Worm (Caenorhabditis elegans) whole organism, young adult: ENCODE data around the gene mdmh-35.

ENCODE experiments used
- F39B2.1 ChIP-seq: fragments of 200-800 bp; sonication (Bioruptor generic); IDR thresholded peaks from 2 replicates; pipeline ENCODE4 v1.3.6; 2022; ENCODE audit warnings: missing genetic modification reagents, missing genetic modification characterization, missing compliant biosample characterization
- F52B5.7 ChIP-seq: sonication (generic microtip); optimal IDR thresholded peaks from 2 replicates; lab custom pipeline; 2016; ENCODE audit warnings: mild to moderate bottlenecking, missing genetic modification characterization, missing compliant biosample characterization
- F55B11.4 ChIP-seq: sonication (generic microtip); optimal IDR thresholded peaks from 2 replicates; lab custom pipeline; 2016; ENCODE audit warnings: missing compliant biosample characterization, missing genetic modification characterization, borderline replicate concordance; ENCODE audit not compliant: insufficient read depth
- T07F8.4 ChIP-seq: sonication (generic microtip); optimal IDR thresholded peaks from 2 replicates; lab custom pipeline; 2016; ENCODE audit warnings: mild to moderate bottlenecking, missing genetic modification characterization, moderate library complexity, missing compliant biosample characterization
- Y56A3A.18 ChIP-seq: fragments of 200-800 bp; sonication (Bioruptor generic); IDR thresholded peaks from 2 replicates; pipeline ENCODE4 v1.3.6; 2022; ENCODE audit warnings: missing genetic modification reagents, missing genetic modification characterization, missing compliant biosample characterization
- Y67H2A.10 ChIP-seq: fragments of 200-800 bp; sonication (Bioruptor generic); conservative IDR thresholded peaks from 2 replicates; pipeline ENCODE4 v1.3.6; 2022; ENCODE audit warnings: missing genetic modification reagents, missing genetic modification characterization, missing compliant biosample characterization
- Y79H2A.3 ChIP-seq: fragments of 200-800 bp; sonication (Bioruptor generic); conservative IDR thresholded peaks from 2 replicates; pipeline ENCODE4 v1.3.6; 2022; ENCODE audit warnings: missing genetic modification reagents, missing genetic modification characterization, missing compliant biosample characterization
- Y95B8A.8 ChIP-seq: fragments of 200-800 bp; sonication (Bioruptor generic); IDR thresholded peaks from 2 replicates; pipeline ENCODE4 v1.3.6; 2022; ENCODE audit warnings: missing genetic modification reagents, missing genetic modification characterization, missing compliant biosample characterization
- ZK185.1 ChIP-seq: sonication (generic microtip); optimal IDR thresholded peaks from 2 replicates; lab custom pipeline; 2016; ENCODE audit warnings: mild to moderate bottlenecking, missing genetic modification characterization, missing compliant biosample characterization; ENCODE audit not compliant: poor library complexity, severe bottlenecking
- akir-1 ChIP-seq: fragments of 200-800 bp; sonication (Bioruptor generic); optimal IDR thresholded peaks from 2 replicates; lab custom pipeline; 2018; ENCODE audit warnings: mild to moderate bottlenecking, missing genetic modification characterization, moderate library complexity, missing compliant biosample characterization
- atf-7 ChIP-seq: sonication (generic microtip); optimal IDR thresholded peaks from 2 replicates; lab custom pipeline; 2017; ENCODE audit warnings: mild to moderate bottlenecking, missing genetic modification characterization, missing compliant biosample characterization
- cebp-1 ChIP-seq, 2 experiments: fragments of 200-800 bp in 1 of 2; sonication (Bioruptor generic) in 1 of 2; sonication (generic microtip) in 1 of 2; IDR thresholded peaks in 1 of 2; optimal IDR thresholded peaks in 1 of 2; 2 replicates each; pipeline versions ENCODE4 v1.3.6 to Lab custom; 2017 to 2022; ENCODE audit warnings: missing compliant biosample characterization in 2 of 2, missing genetic modification characterization in 2 of 2, mild to moderate bottlenecking in 1 of 2, missing genetic modification reagents in 1 of 2, moderate library complexity in 1 of 2
- ceh-58 ChIP-seq: fragments of 200-800 bp; sonication (Bioruptor generic); IDR thresholded peaks from 2 replicates; pipeline ENCODE4 v1.3.6; 2022; ENCODE audit warnings: missing genetic modification characterization, missing compliant biosample characterization
- chd-7 ChIP-seq: sonication (generic microtip); optimal IDR thresholded peaks from 2 replicates; lab custom pipeline; 2016; ENCODE audit warnings: mild to moderate bottlenecking, missing genetic modification characterization, moderate library complexity, missing compliant biosample characterization
- die-1 ChIP-seq: sonication (generic microtip); optimal IDR thresholded peaks from 2 replicates; lab custom pipeline; 2016; ENCODE audit warnings: missing genotype, mild to moderate bottlenecking, missing genetic modification characterization, missing compliant biosample characterization
- dpff-1 ChIP-seq: sonication (generic microtip); optimal IDR thresholded peaks from 2 replicates; lab custom pipeline; 2017; ENCODE audit warnings: mild to moderate bottlenecking, missing genetic modification characterization, missing compliant biosample characterization
- efl-1 ChIP-seq: fragments of 150-350 bp; optimal IDR thresholded peaks from 2 replicates; lab custom pipeline; 2014; ENCODE audit warnings: missing biosample characterization, missing genetic modification reagents, missing genetic modification characterization
- egl-18 ChIP-seq: fragments of 200-800 bp; sonication (Bioruptor generic); IDR thresholded peaks from 2 replicates; pipeline ENCODE4 v1.3.6; 2022; ENCODE audit warnings: missing genetic modification reagents, missing genetic modification characterization, missing compliant biosample characterization
- ets-4 ChIP-seq: fragments of 200-800 bp; sonication (Bioruptor generic); optimal IDR thresholded peaks from 2 replicates; lab custom pipeline; 2018; ENCODE audit warnings: mild to moderate bottlenecking, missing genetic modification characterization, missing compliant biosample characterization
- gei-17 ChIP-seq: fragments of 200-800 bp; sonication (Bioruptor generic); optimal IDR thresholded peaks from 2 replicates; lab custom pipeline; 2018; ENCODE audit warnings: mild to moderate bottlenecking, missing genetic modification characterization, missing compliant biosample characterization
- hlh-26 ChIP-seq: fragments of 200-800 bp; sonication (Bioruptor generic); conservative IDR thresholded peaks from 2 replicates; pipeline ENCODE4 v1.3.6; 2022; ENCODE audit warnings: missing genetic modification reagents, missing genetic modification characterization, missing compliant biosample characterization
- hmg-1.2 ChIP-seq: fragments of 200-800 bp; sonication (Bioruptor generic); IDR thresholded peaks from 2 replicates; pipeline ENCODE4 v1.3.6; 2022; ENCODE audit warnings: missing genetic modification reagents, missing genetic modification characterization, missing compliant biosample characterization
- hmg-20 ChIP-seq: fragments of 200-800 bp; sonication (Bioruptor generic); IDR thresholded peaks from 2 replicates; pipeline ENCODE4 v1.3.6; 2022; ENCODE audit warnings: missing genetic modification reagents, missing genetic modification characterization, missing compliant biosample characterization
- hrde-1 ChIP-seq: sonication (generic microtip); optimal IDR thresholded peaks from 2 replicates; lab custom pipeline; 2016; ENCODE audit warnings: missing genetic modification characterization, mild to moderate bottlenecking, missing compliant biosample characterization, moderate library complexity, missing genotype, missing genetic modification reagents, borderline replicate concordance
- let-526 ChIP-seq: fragments of 200-800 bp; sonication (Bioruptor generic); IDR thresholded peaks from 2 replicates; pipeline ENCODE4 v1.3.6; 2022; ENCODE audit warnings: missing genetic modification reagents, missing genetic modification characterization, missing compliant biosample characterization
- lin-26 ChIP-seq: fragments of 200-800 bp; sonication (Bioruptor generic); IDR thresholded peaks from 2 replicates; pipeline ENCODE4 v1.3.6; 2022; ENCODE audit warnings: missing genetic modification reagents, missing genetic modification characterization, missing compliant biosample characterization
- lin-40 ChIP-seq: sonication (generic microtip); optimal IDR thresholded peaks from 2 replicates; lab custom pipeline; 2016; ENCODE audit warnings: missing genetic modification characterization, mild to moderate bottlenecking, missing compliant biosample characterization, missing genotype, missing genetic modification reagents
- lin-54 ChIP-seq: fragments of 200-800 bp; sonication (Bioruptor generic); optimal IDR thresholded peaks from 2 replicates; lab custom pipeline; 2018; ENCODE audit warnings: mild to moderate bottlenecking, missing genetic modification characterization, missing compliant biosample characterization
- lir-1 ChIP-seq: fragments of 200-800 bp; sonication (Bioruptor generic); conservative IDR thresholded peaks from 2 replicates; pipeline ENCODE4 v1.3.6; 2022; ENCODE audit warnings: missing genetic modification reagents, missing genetic modification characterization, missing compliant biosample characterization
- lsl-1 ChIP-seq: fragments of 200-800 bp; sonication (Bioruptor generic); optimal IDR thresholded peaks from 2 replicates; lab custom pipeline; 2018; ENCODE audit warnings: mild to moderate bottlenecking, missing genetic modification characterization, moderate library complexity, missing compliant biosample characterization
- madf-3 ChIP-seq: fragments of 200-800 bp; sonication (Bioruptor generic); IDR thresholded peaks from 2 replicates; pipeline ENCODE4 v1.3.6; 2022; ENCODE audit warnings: missing genetic modification reagents, missing genetic modification characterization, missing compliant biosample characterization
- madf-6 ChIP-seq: fragments of 200-800 bp; sonication (Bioruptor generic); IDR thresholded peaks from 2 replicates; pipeline ENCODE4 v1.3.6; 2022; ENCODE audit warnings: missing genetic modification reagents, missing genetic modification characterization, missing compliant biosample characterization
- mcd-1 ChIP-seq: fragments of 200-800 bp; sonication (Bioruptor generic); IDR thresholded peaks from 2 replicates; pipeline ENCODE4 v1.3.6; 2022; ENCODE audit warnings: missing genetic modification reagents, missing genetic modification characterization, missing compliant biosample characterization
- mes-4 ChIP-seq: sonication (generic microtip); optimal IDR thresholded peaks from 2 replicates; lab custom pipeline; 2016; ENCODE audit warnings: missing genotype, missing genetic modification characterization, missing compliant biosample characterization
- nfyb-1 ChIP-seq: fragments of 200-800 bp; sonication (Bioruptor generic); IDR thresholded peaks from 2 replicates; pipeline ENCODE4 v1.3.6; 2022; ENCODE audit warnings: missing genetic modification reagents, missing genetic modification characterization, missing compliant biosample characterization
- nhr-90 ChIP-seq: sonication (generic microtip); optimal IDR thresholded peaks from 2 replicates; lab custom pipeline; 2016; ENCODE audit warnings: missing genotype, mild to moderate bottlenecking, missing genetic modification characterization, missing compliant biosample characterization
- pbrm-1 ChIP-seq: fragments of 200-800 bp; sonication (Bioruptor generic); IDR thresholded peaks from 2 replicates; pipeline ENCODE4 v1.3.6; 2022; ENCODE audit warnings: missing genetic modification reagents, missing genetic modification characterization, missing compliant biosample characterization
- rec-8 ChIP-seq, 2 experiments: sonication (generic microtip); optimal IDR thresholded peaks; 2 replicates each; lab custom pipeline; 2016; ENCODE audit warnings: mild to moderate bottlenecking in 2 of 2, missing genetic modification characterization in 2 of 2, missing genetic modification reagents in 2 of 2, missing genotype in 2 of 2, missing biosample characterization in 1 of 2, missing compliant biosample characterization in 1 of 2, moderate library complexity in 1 of 2
- sea-2 ChIP-seq: fragments of 200-800 bp; sonication (Bioruptor generic); IDR thresholded peaks from 2 replicates; pipeline ENCODE4 v1.3.6; 2022; ENCODE audit warnings: missing genetic modification characterization, missing compliant biosample characterization
- snpc-1.1 ChIP-seq: sonication (generic microtip); optimal IDR thresholded peaks from 2 replicates; lab custom pipeline; 2017; ENCODE audit warnings: missing genetic modification characterization, mild to moderate bottlenecking, missing compliant biosample characterization, antibody characterized with exemption, moderate library complexity, missing genotype, missing genetic modification reagents; ENCODE audit not compliant: insufficient read depth
- snpc-1.3 ChIP-seq: sonication (generic microtip); optimal IDR thresholded peaks from 2 replicates; lab custom pipeline; 2017; ENCODE audit warnings: missing genetic modification characterization, mild to moderate bottlenecking, missing compliant biosample characterization, antibody characterized with exemption, moderate library complexity, missing genotype, missing genetic modification reagents; ENCODE audit not compliant: insufficient read depth
- sptf-2 ChIP-seq: fragments of 200-800 bp; sonication (Bioruptor generic); optimal IDR thresholded peaks from 2 replicates; lab custom pipeline; 2018; ENCODE audit warnings: mild to moderate bottlenecking, missing genetic modification characterization, missing compliant biosample characterization
- tbx-9 ChIP-seq: sonication (generic microtip); optimal IDR thresholded peaks from 2 replicates; lab custom pipeline; 2016; ENCODE audit warnings: borderline replicate concordance, missing genetic modification characterization, inconsistent platforms, missing compliant biosample characterization
- unc-130 ChIP-seq: sonication (generic microtip); optimal IDR thresholded peaks from 2 replicates; lab custom pipeline; 2016; ENCODE audit warnings: missing genetic modification reagents, missing genetic modification characterization, missing compliant biosample characterization
- ztf-18 ChIP-seq: sonication (generic microtip); optimal IDR thresholded peaks from 2 replicates; lab custom pipeline; 2016; ENCODE audit warnings: missing genotype, mild to moderate bottlenecking, missing genetic modification characterization, missing compliant biosample characterization
- ztf-28 ChIP-seq: fragments of 200-800 bp; sonication (Bioruptor generic); IDR thresholded peaks from 2 replicates; pipeline ENCODE4 v1.3.6; 2022; ENCODE audit warnings: missing genetic modification reagents, missing genetic modification characterization, missing compliant biosample characterization
- ztf-6 ChIP-seq: fragments of 200-800 bp; sonication (Bioruptor generic); IDR thresholded peaks from 2 replicates; pipeline ENCODE4 v1.3.6; 2022; ENCODE audit warnings: missing genetic modification reagents, missing genetic modification characterization, missing compliant biosample characterization

The mdmh-35 gene

ce11 chrII:7880373-7880862 is 24.9 kb upstream of the mdmh-35 start, which contains the start of gene perm-1 (continued):
- TF ChIP-seq Y67H2A.10 (no peak), ceh-58 (GFP tag; lab: Robert Waterston, UW) (no peak), die-1 (tag; lab: Kevin White, UChicago) (no peak), madf-6 (GFP tag; lab: Robert Waterston, UW) (peak; percentile 99), tbx-9 (tag; lab: Kevin White, UChicago) (no peak), hmg-1.2 (peak; percentile 71; the same call in 1 of the 2 replicates), efl-1 (GFP tag; lab: Kevin White, UChicago) (peak; percentile 96), akir-1 (GFP tag; lab: Kevin White, UChicago) (no peak), lin-26 (GFP tag; lab: Robert Waterston, UW) (no peak), madf-3 (peak; percentile 91), ZK185.1 (tag; lab: Kevin White, UChicago) (no peak), lir-1 (peak; percentile 36; the same call in 1 of the 2 replicates), nhr-90 (tag; lab: Kevin White, UChicago) (no peak), lsl-1 (GFP tag; lab: Kevin White, UChicago) (peak; percentile 98), F39B2.1 (GFP tag; lab: Robert Waterston, UW) (no peak), Y95B8A.8 (GFP tag; lab: Robert Waterston, UW) (peak; percentile 92), ets-4 (GFP tag; lab: Kevin White, UChicago) (no peak), ztf-6 (GFP tag; lab: Robert Waterston, UW) (no peak), egl-18 (GFP tag; lab: Robert Waterston, UW) (no peak), gei-17 (no peak), snpc-1.1 (tag; lab: Kevin White, UChicago) (peak; percentile 73), chd-7 (tag; lab: Kevin White, UChicago) (no peak), unc-130 (GFP tag; lab: Kevin White, UChicago) (peak; percentile 93), hlh-26 (GFP tag; lab: Robert Waterston, UW) (no peak), let-526 (GFP tag; lab: Robert Waterston, UW) (no peak), hmg-20 (no peak), lin-54 (GFP tag; lab: Kevin White, UChicago) (peak; percentile 89), nfyb-1 (GFP tag; lab: Robert Waterston, UW) (no peak), snpc-1.3 (tag; lab: Kevin White, UChicago) (peak; percentile 82), cebp-1 (GFP tag; IDR thresholded peaks at IDR 0.05; lab: Robert Waterston, UW) (no peak), cebp-1 (tag; optimal IDR thresholded peaks at IDR 0.05; lab: Kevin White, UChicago) (no peak), Y56A3A.18 (GFP tag; lab: Robert Waterston, UW) (no peak), T07F8.4 (tag; lab: Kevin White, UChicago) (no peak), ztf-28 (GFP tag; lab: Robert Waterston, UW) (peak; percentile 71; the same call in 1 of the 2 replicates), Y79H2A.3 (GFP tag; lab: Robert Waterston, UW) (no peak), F52B5.7 (no peak), lin-40 (no peak), sptf-2 (GFP tag; lab: Kevin White, UChicago) (no peak), atf-7 (no peak), ztf-18 (tag; lab: Kevin White, UChicago) (peak; percentile 44), dpff-1 (tag; lab: Kevin White, UChicago) (no peak), mes-4 (no peak), sea-2 (GFP tag; lab: Robert Waterston, UW) (no peak), F55B11.4 (tag; lab: Kevin White, UChicago) (no peak), rec-8 (tag; optimal IDR thresholded peaks at IDR 0.05; lab: Kevin White, UChicago) (no peak), mcd-1 (peak; percentile 65; the same call in 1 of the 2 replicates), hrde-1 (tag; lab: Kevin White, UChicago) (peak; percentile 47), pbrm-1 (GFP tag; lab: Robert Waterston, UW) (peak; percentile 57)
